Fruit fly (Drosophila melanogaster): Measurements from ENCODE around the gene CG3225.

Gene CG3225

DNA sequence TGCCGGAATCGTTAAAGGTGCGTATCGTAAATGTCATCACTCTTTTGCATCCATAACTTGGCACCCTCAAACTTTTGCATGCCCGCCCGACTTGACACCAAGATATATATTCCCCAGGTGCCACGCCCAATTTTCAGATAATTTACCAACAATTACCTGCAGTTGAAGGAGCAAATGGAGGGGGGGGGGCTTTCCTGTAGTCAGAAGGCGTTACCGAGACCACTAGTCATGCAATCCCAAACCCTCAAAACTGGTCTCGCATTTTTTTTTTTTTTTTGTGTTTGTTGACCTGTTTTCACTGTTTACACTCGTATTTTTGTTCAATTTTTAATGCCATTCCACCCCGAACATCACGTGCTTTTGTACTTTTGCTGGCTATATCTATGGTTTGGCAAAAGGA is 7.7 kb upstream of the CG3225 start:
- no peak for TF ChIP-seq Fer3 (tag; optimal IDR thresholded peaks at IDR 0.05)
- peak; percentile 15 for TF ChIP-seq nom (GFP tag; optimal IDR thresholded peaks at IDR 0.05)

DNA sequence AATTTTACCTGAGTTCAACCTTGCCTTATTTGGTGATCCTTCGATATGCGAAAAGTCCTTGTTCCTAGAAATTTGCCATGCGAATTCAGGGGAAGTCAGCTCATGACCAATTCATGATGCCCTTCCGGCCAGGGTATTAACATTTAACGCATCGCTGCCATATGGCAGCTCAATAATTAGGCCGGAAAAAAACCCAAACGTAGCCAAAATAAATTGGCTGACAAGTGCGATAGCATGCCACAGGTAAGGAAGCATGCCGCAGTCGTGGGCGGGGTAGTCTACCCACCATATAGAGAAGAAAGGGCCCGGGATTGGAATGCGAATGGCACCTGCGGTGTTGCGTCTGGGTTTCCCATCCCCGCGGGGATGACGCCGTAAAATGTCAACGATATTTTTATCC is 5.8 kb upstream of the CG3225 start:
- TF ChIP-seq CG4617 (GFP tag; optimal IDR thresholded peaks at IDR 0.05; ENCODE audit: borderline replicate concordance), result no peak
- TF ChIP-seq MESR4 (GFP tag; optimal IDR thresholded peaks at IDR 0.05), result no peak
- 0 out of 2 replicates have a peak, but pooled peaks have one; percentile 11 for TF ChIP-seq danr (GFP tag; IDR thresholded peaks at IDR 0.05)
- TF ChIP-seq vnd (GFP tag; IDR thresholded peaks at IDR 0.05; ENCODE audit: partially characterized antibody), result no peak
- no peak for TF ChIP-seq wdn (GFP tag; IDR thresholded peaks at IDR 0.05)
- no peak for TF ChIP-seq CG9727 (GFP tag; optimal IDR thresholded peaks at IDR 0.05)
- no peak for TF ChIP-seq prd (optimal IDR thresholded peaks at IDR 0.05)
- TF ChIP-seq prd (GFP tag; IDR thresholded peaks at IDR 0.05), result 0 out of 3 replicates have a peak, but pooled peaks have one; percentile 29
- TF ChIP-seq nom (GFP tag; optimal IDR thresholded peaks at IDR 0.05), result no peak
- no peak for TF ChIP-seq D19A (tag; optimal IDR thresholded peaks at IDR 0.05)
- TF ChIP-seq CG10274 (GFP tag; optimal IDR thresholded peaks at IDR 0.05), result no peak
- peak; percentile 90 for TF ChIP-seq zen (tag; optimal IDR thresholded peaks at IDR 0.05)
- peak; percentile 36 for TF ChIP-seq twi (tag; optimal IDR thresholded peaks at IDR 0.05)
- no peak for TF ChIP-seq CG17385 (GFP tag; optimal IDR thresholded peaks at IDR 0.05)
- TF ChIP-seq z (GFP tag; IDR thresholded peaks at IDR 0.05), result no peak
- TF ChIP-seq gcm2 (GFP tag; optimal IDR thresholded peaks at IDR 0.05), result no peak
- no peak for TF ChIP-seq oc (tag; optimal IDR thresholded peaks at IDR 0.05)
- TF ChIP-seq inv (GFP tag; IDR thresholded peaks at IDR 0.05; ENCODE audit: partially characterized antibody), result no peak
- no peak for TF ChIP-seq E2f1 (GFP tag; IDR thresholded peaks at IDR 0.05)
- TF ChIP-seq CG11695 (GFP tag; IDR thresholded peaks at IDR 0.05), result no peak
- TF ChIP-seq cad (GFP tag; optimal IDR thresholded peaks at IDR 0.05), result peak; percentile 68
- TF ChIP-seq tap (tag; optimal IDR thresholded peaks at IDR 0.05), result no peak
- no peak for TF ChIP-seq ato (GFP tag; IDR thresholded peaks at IDR 0.05; ENCODE audit: partially characterized antibody)
- no peak for TF ChIP-seq Taf1 (GFP tag; IDR thresholded peaks at IDR 0.05)
- peak; percentile 10 for TF ChIP-seq kni (GFP tag; optimal IDR thresholded peaks at IDR 0.05)
- peak in 1 of 2 experiments; percentile 76 for TF ChIP-seq tll (GFP tag; optimal IDR thresholded peaks at IDR 0.05)
- no peak for TF ChIP-seq br (optimal IDR thresholded peaks at IDR 0.05)
- no peak for TF ChIP-seq Camta (GFP tag; optimal IDR thresholded peaks at IDR 0.05)
- TF ChIP-seq CG12769 (tag; optimal IDR thresholded peaks at IDR 0.05), result no peak
- no peak for TF ChIP-seq CG10209 (GFP tag; optimal IDR thresholded peaks at IDR 0.05)
- no peak for TF ChIP-seq Sin3A (optimal IDR thresholded peaks at IDR 0.05)
- no peak for TF ChIP-seq B-H2 (GFP tag; optimal IDR thresholded peaks at IDR 0.05)
- TF ChIP-seq BtbVII (GFP tag; optimal IDR thresholded peaks at IDR 0.05), result no peak
- peak; percentile 77 for TF ChIP-seq CG15479 (GFP tag; optimal IDR thresholded peaks at IDR 0.05)
- TF ChIP-seq dmrt11E (tag; optimal IDR thresholded peaks at IDR 0.05), result no peak
- no peak for TF ChIP-seq CG14860 (GFP tag; IDR thresholded peaks at IDR 0.05; ENCODE audit: partially characterized antibody)
- TF ChIP-seq ind (GFP tag; optimal IDR thresholded peaks at IDR 0.05), result no peak
- TF ChIP-seq CG1603 (tag; optimal IDR thresholded peaks at IDR 0.05), result no peak
- TF ChIP-seq ash1 (GFP tag; optimal IDR thresholded peaks at IDR 0.05), result no peak
- TF ChIP-seq NC2α (GFP tag; optimal IDR thresholded peaks at IDR 0.05), result no peak

Measured in whole organism, embryonic.